Worm (Caenorhabditis elegans): ENCODE measurements around the gene C18F10.7.

- TF ChIP-seq nhr-76 (tag; optimal IDR thresholded peaks at IDR 0.05) (no peak), nhr-25 (tag; optimal IDR thresholded peaks at IDR 0.05) (no peak), skn-1 (tag; optimal IDR thresholded peaks at IDR 0.05) (no peak), nhr-28 (tag; optimal IDR thresholded peaks at IDR 0.05) (no peak), lin-39 (tag; optimal IDR thresholded peaks at IDR 0.05) (no peak), elt-1 (tag; optimal IDR thresholded peaks at IDR 0.05) (peak; percentile 67), nhr-237 (tag; optimal IDR thresholded peaks at IDR 0.05) (no peak), lsy-12 (tag; optimal IDR thresholded peaks at IDR 0.05) (no peak), aly-2 (tag; optimal IDR thresholded peaks at IDR 0.05) (no peak), pqm-1 (tag; optimal IDR thresholded peaks at IDR 0.05) (no peak)
Measured at ce11 chrIII:6307832-6308231, 29.7 kb upstream of the C18F10.7 start.
